Worm (Caenorhabditis elegans) whole organism, early embryonic: ENCODE results near the gene K09C6.9.

Experiments
- ama-1 ChIP-seq: fragments of 150-350 bp; optimal IDR thresholded peaks from 2 replicates; lab custom pipeline; 2014
- ceh-36 ChIP-seq: sonication (generic microtip); optimal IDR thresholded peaks from 2 replicates; lab custom pipeline; 2016; ENCODE audit warnings: missing genetic modification characterization, inconsistent platforms, missing compliant biosample characterization
- flt-1 ChIP-seq: fragments of 200-800 bp; sonication (Bioruptor generic); IDR thresholded peaks from 2 replicates; pipeline ENCODE4 v1.3.6; 2022; ENCODE audit warnings: missing genetic modification characterization, missing compliant biosample characterization
- hnd-1 ChIP-seq: sonication (generic microtip); optimal IDR thresholded peaks from 2 replicates; lab custom pipeline; 2016; ENCODE audit warnings: missing genetic modification characterization, missing compliant biosample characterization
- pes-1 ChIP-seq: fragments of 200-800 bp; sonication (Bioruptor generic); IDR thresholded peaks from 2 replicates; pipeline ENCODE4 v1.3.6; 2022; ENCODE audit warnings: missing genetic modification reagents, missing genetic modification characterization, missing compliant biosample characterization
- scrt-1 ChIP-seq: fragments of 200-800 bp; sonication (Bioruptor generic); IDR thresholded peaks from 2 replicates; pipeline ENCODE4 v1.3.6; 2022; ENCODE audit warnings: missing genetic modification characterization, missing compliant biosample characterization
- sea-1 ChIP-seq: fragments of 200-800 bp; sonication (Bioruptor generic); conservative IDR thresholded peaks from 2 replicates; pipeline ENCODE4 v1.3.6; 2022; ENCODE audit warnings: missing genetic modification characterization, missing compliant biosample characterization
- tbx-11 ChIP-seq: fragments of 200-800 bp; sonication (Bioruptor generic); IDR thresholded peaks from 2 replicates; pipeline ENCODE4 v1.3.6; 2022; ENCODE audit warnings: missing genetic modification characterization, missing compliant biosample characterization
- tbx-37 ChIP-seq: fragments of 200-800 bp; sonication (Bioruptor generic); conservative IDR thresholded peaks from 2 replicates; pipeline ENCODE4 v1.3.6; 2022; ENCODE audit warnings: missing genetic modification reagents, missing genetic modification characterization, missing compliant biosample characterization
- tra-4 ChIP-seq: sonication (generic microtip); optimal IDR thresholded peaks from 2 replicates; lab custom pipeline; 2017; ENCODE audit warnings: missing genetic modification characterization, missing compliant biosample characterization

- TF ChIP-seq tbx-11 (no peak), ceh-36 (no peak), ama-1 (lab: Kevin White, UChicago) (no peak), sea-1 (GFP tag; lab: Robert Waterston, UW) (no peak), flt-1 (GFP tag; lab: Robert Waterston, UW) (no peak), scrt-1 (no peak), hnd-1 (no peak), tra-4 (no peak), tbx-37 (GFP tag; lab: Robert Waterston, UW) (no peak), pes-1 (GFP tag; lab: Robert Waterston, UW) (no peak)
These were observed 16.2 kb upstream of the K09C6.9 start, which contains the start of gene T02B11.4 for ce11 chrV:871029-871428.
